Worm (Caenorhabditis elegans) whole organism, L1 larva: ENCODE data around the gene chtb-2.

ENCODE experiments used
- efl-1 ChIP-seq, 4 experiments: fragments of 150-350 bp; optimal IDR thresholded peaks in 3 of 4; peaks in 1 of 4; 1 replicate in 1 of 4; 2 replicates in 3 of 4; lab custom pipeline; 2014; ENCODE audit warnings: missing biosample characterization in 2 of 4, missing genetic modification characterization in 2 of 4, missing genetic modification reagents in 2 of 4
- nhr-77 ChIP-seq: fragments of 150-350 bp; optimal IDR thresholded peaks from 2 replicates; lab custom pipeline; 2014; ENCODE audit warnings: missing biosample characterization, missing genetic modification characterization
- pqm-1 ChIP-seq: sonication (generic microtip); optimal IDR thresholded peaks from 3 replicates; lab custom pipeline; 2017; ENCODE audit warnings: missing biosample characterization, missing genetic modification characterization

DNA sequence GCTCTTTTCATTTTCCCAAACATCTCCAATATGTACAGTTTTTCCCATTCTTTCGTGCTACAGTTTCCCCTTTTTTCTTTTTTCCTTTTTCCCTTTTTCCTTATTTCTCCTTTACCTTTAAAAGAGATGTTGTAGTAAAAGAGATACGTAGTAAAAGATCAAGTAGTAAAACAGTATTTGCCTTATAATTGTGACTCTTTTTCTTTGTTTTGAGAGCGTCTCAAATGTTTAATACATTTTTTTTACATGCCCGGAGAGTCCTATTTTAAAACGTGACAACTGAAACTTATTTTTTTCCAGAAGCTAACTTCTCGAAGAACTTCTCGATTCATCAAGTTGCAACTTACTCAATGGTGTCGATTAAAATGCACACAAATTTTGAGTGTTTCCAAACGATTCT lies 24.8 kb downstream of the chtb-2 start, which contains the start of gene F23F12.12:
- TF ChIP-seq nhr-77 (tag; lab: Kevin White, UChicago): no peak
- no peak for TF ChIP-seq pqm-1 (tag; lab: Kevin White, UChicago)
- no peak for TF ChIP-seq efl-1 (optimal IDR thresholded peaks at IDR 0.05; lab: Kevin White, UChicago)
- TF ChIP-seq efl-1 (GFP tag; optimal IDR thresholded peaks at IDR 0.05 in 1 of 2; lab: Kevin White, UChicago): no peak
